Worm (Caenorhabditis elegans) whole organism, early embryonic: ENCODE results near the gene rga-8.

Experiments
- B0310.2 ChIP-seq: sonication (generic microtip); optimal IDR thresholded peaks from 2 replicates; lab custom pipeline; 2016; ENCODE audit warnings: mild to moderate bottlenecking, missing genetic modification characterization, missing compliant biosample characterization
- ama-1 ChIP-seq: fragments of 150-350 bp; optimal IDR thresholded peaks from 2 replicates; lab custom pipeline; 2014
- ceh-13 ChIP-seq: fragments of 200-800 bp; sonication (Bioruptor generic); optimal IDR thresholded peaks from 2 replicates; lab custom pipeline; 2018; ENCODE audit warnings: mild to moderate bottlenecking, missing genetic modification characterization, missing compliant biosample characterization
- ets-7 ChIP-seq: sonication (generic microtip); optimal IDR thresholded peaks from 2 replicates; lab custom pipeline; 2016; ENCODE audit warnings: missing genotype, missing genetic modification characterization, missing compliant biosample characterization
- flt-1 ChIP-seq: fragments of 200-800 bp; sonication (Bioruptor generic); IDR thresholded peaks from 2 replicates; pipeline ENCODE4 v1.3.6; 2022; ENCODE audit warnings: missing genetic modification characterization, missing compliant biosample characterization
- hmg-4 ChIP-seq: fragments of 200-800 bp; sonication (Bioruptor generic); optimal IDR thresholded peaks from 2 replicates; lab custom pipeline; 2018; ENCODE audit warnings: mild to moderate bottlenecking, missing genetic modification characterization, missing compliant biosample characterization
- sea-1 ChIP-seq: fragments of 200-800 bp; sonication (Bioruptor generic); conservative IDR thresholded peaks from 2 replicates; pipeline ENCODE4 v1.3.6; 2022; ENCODE audit warnings: missing genetic modification characterization, missing compliant biosample characterization
- tbx-11 ChIP-seq: fragments of 200-800 bp; sonication (Bioruptor generic); IDR thresholded peaks from 2 replicates; pipeline ENCODE4 v1.3.6; 2022; ENCODE audit warnings: missing genetic modification characterization, missing compliant biosample characterization
- tra-4 ChIP-seq: sonication (generic microtip); optimal IDR thresholded peaks from 2 replicates; lab custom pipeline; 2017; ENCODE audit warnings: missing genetic modification characterization, missing compliant biosample characterization

ce11 chrX:5311174-5311573 lies 31.6 kb upstream of the rga-8 start:
- TF ChIP-seq ama-1 (lab: Kevin White, UChicago): no peak
- no peak for TF ChIP-seq B0310.2 (tag; lab: Kevin White, UChicago)
- TF ChIP-seq sea-1 (GFP tag; lab: Robert Waterston, UW): no peak
- no peak for TF ChIP-seq ceh-13 (GFP tag; lab: Kevin White, UChicago)
- no peak for TF ChIP-seq tbx-11 (GFP tag; lab: Robert Waterston, UW)
- TF ChIP-seq hmg-4 (GFP tag; lab: Kevin White, UChicago): no peak
- no peak for TF ChIP-seq flt-1 (GFP tag; lab: Robert Waterston, UW)
- TF ChIP-seq ets-7 (tag; lab: Kevin White, UChicago): no peak
- no peak for TF ChIP-seq tra-4 (tag; lab: Kevin White, UChicago)
